Fruit fly (Drosophila melanogaster): ENCODE results near the gene IntS12.
A peak's percentile ranks its signal among the peaks of the same experiment; 100 is the strongest.

IntS12 gene

dm6 chr3R:26906711-26907510 is 43.7 kb downstream of the IntS12 start (continued):
- peak; percentile 20; the same call in 1 of the 2 replicates for TF ChIP-seq CG3847 (GFP tag; IDR thresholded peaks at IDR 0.05)
- no peak for TF ChIP-seq Neu2 (GFP tag; optimal IDR thresholded peaks at IDR 0.05; ENCODE audit: borderline replicate concordance)
- peak; percentile 0 for TF ChIP-seq mam (GFP tag; optimal IDR thresholded peaks at IDR 0.05)
- peak; percentile 40; the same call in 1 of the 2 replicates for TF ChIP-seq al (GFP tag; IDR thresholded peaks at IDR 0.05)
- TF ChIP-seq Ets65A (GFP tag) = peak; percentile 45
- no peak for TF ChIP-seq jigr1 (GFP tag; IDR thresholded peaks at IDR 0.05)
- no peak for TF ChIP-seq CG17328 (GFP tag; IDR thresholded peaks at IDR 0.05)
- no peak for TF ChIP-seq CG11247 (GFP tag; IDR thresholded peaks at IDR 0.05)
- no peak for TF ChIP-seq Gug (GFP tag; IDR thresholded peaks at IDR 0.05)
- no peak for TF ChIP-seq CG7556 (GFP tag; optimal IDR thresholded peaks at IDR 0.05)
- no peak for TF ChIP-seq Antp (GFP tag; optimal IDR thresholded peaks at IDR 0.05)
- peak; percentile 55; the same call in 1 of the 2 replicates for TF ChIP-seq CG32532 (GFP tag; IDR thresholded peaks at IDR 0.05)
- TF ChIP-seq bowl (GFP tag; IDR thresholded peaks at IDR 0.05) = no peak
- no peak for TF ChIP-seq crp (GFP tag; optimal IDR thresholded peaks at IDR 0.05)
- 0 out of 3 replicates have a peak, but pooled peaks have one; percentile 10 for TF ChIP-seq CG14860 (GFP tag; IDR thresholded peaks at IDR 0.05; ENCODE audit: partially characterized antibody)
- TF ChIP-seq sqz (GFP tag; optimal IDR thresholded peaks at IDR 0.05) = no peak
- TF ChIP-seq gt (GFP tag; IDR thresholded peaks at IDR 0.05) = no peak
- peak; percentile 35 for TF ChIP-seq lilli (GFP tag; optimal IDR thresholded peaks at IDR 0.05)
- no peak for TF ChIP-seq toy (GFP tag; IDR thresholded peaks at IDR 0.05)
- no peak for TF ChIP-seq cas (GFP tag; IDR thresholded peaks at IDR 0.05)
- TF ChIP-seq CG13624 (GFP tag; optimal IDR thresholded peaks at IDR 0.05) = peak; percentile 20
- no peak for TF ChIP-seq Lhr (GFP tag; optimal IDR thresholded peaks at IDR 0.05)
- no peak for TF ChIP-seq CG12104 (GFP tag; optimal IDR thresholded peaks at IDR 0.05)
- no peak; the same call in 1 of the 2 replicates for TF ChIP-seq MBD-R2 (GFP tag; IDR thresholded peaks at IDR 0.05)
- no peak for TF ChIP-seq CG18262 (tag; optimal IDR thresholded peaks at IDR 0.05)
- no peak for TF ChIP-seq CG10267 (tag; optimal IDR thresholded peaks at IDR 0.05)
- TF ChIP-seq CG7963 (GFP tag; IDR thresholded peaks at IDR 0.05; ENCODE audit: partially characterized antibody) = no peak
- TF ChIP-seq dan (GFP tag; IDR thresholded peaks at IDR 0.05) = no peak
- no peak for TF ChIP-seq Dfd (GFP tag; optimal IDR thresholded peaks at IDR 0.05)
- no peak for TF ChIP-seq CG4854 (GFP tag; optimal IDR thresholded peaks at IDR 0.05)
- TF ChIP-seq Camta (GFP tag; optimal IDR thresholded peaks at IDR 0.05) = no peak
- no peak for TF ChIP-seq br (optimal IDR thresholded peaks at IDR 0.05)
- TF ChIP-seq TFAM (GFP tag; optimal IDR thresholded peaks at IDR 0.05) = no peak
- TF ChIP-seq CG4730 (GFP tag; IDR thresholded peaks at IDR 0.05) = no peak
- peak; percentile 43; the same call in 1 of the 2 replicates for TF ChIP-seq NFAT (GFP tag; IDR thresholded peaks at IDR 0.05)
- no peak for TF ChIP-seq CG34376 (GFP tag; optimal IDR thresholded peaks at IDR 0.05)
- TF ChIP-seq NC2β (GFP tag; optimal IDR thresholded peaks at IDR 0.05) = no peak
- TF ChIP-seq Oaz (GFP tag; IDR thresholded peaks at IDR 0.05) = no peak
- no peak for TF ChIP-seq CG7271 (tag; optimal IDR thresholded peaks at IDR 0.05)
- TF ChIP-seq sob (GFP tag; IDR thresholded peaks at IDR 0.05) = 0 out of 2 replicates have a peak, but pooled peaks have one; percentile 34
- TF ChIP-seq CG32772 (GFP tag; IDR thresholded peaks at IDR 0.05) = no peak
- TF ChIP-seq CG11456 (GFP tag; IDR thresholded peaks at IDR 0.05) = 0 out of 3 replicates have a peak, but pooled peaks have one; percentile 51
- no peak for TF ChIP-seq CG13424 (tag; optimal IDR thresholded peaks at IDR 0.05)
- peak; percentile 86 for TF ChIP-seq grn (GFP tag; optimal IDR thresholded peaks at IDR 0.05)
- no peak for TF ChIP-seq onecut (GFP tag; IDR thresholded peaks at IDR 0.05)
- no peak for TF ChIP-seq emc (GFP tag; optimal IDR thresholded peaks at IDR 0.05)
- no peak for TF ChIP-seq CG10654 (GFP tag; optimal IDR thresholded peaks at IDR 0.05)
- no peak for TF ChIP-seq Six4 (GFP tag; optimal IDR thresholded peaks at IDR 0.05)
- TF ChIP-seq BEAF-32 (GFP tag; optimal IDR thresholded peaks at IDR 0.05) = no peak
- TF ChIP-seq bab2 (GFP tag; optimal IDR thresholded peaks at IDR 0.05) = no peak
- no peak for TF ChIP-seq YL-1 (GFP tag; optimal IDR thresholded peaks at IDR 0.05)

Data from whole organism, embryonic.